Fruit fly (Drosophila melanogaster): Measurements from ENCODE around the gene ash1.

dm6 chr3L:19564905-19565700 lies 33.5 kb downstream of the ash1 start:
- TF ChIP-seq CG11902 (GFP tag; optimal IDR thresholded peaks at IDR 0.05) (no peak), salr (GFP tag; optimal IDR thresholded peaks at IDR 0.05) (no peak), ss (GFP tag; optimal IDR thresholded peaks at IDR 0.05) (no peak), CG9139 (GFP tag; optimal IDR thresholded peaks at IDR 0.05) (no peak), CG8119 (GFP tag; IDR thresholded peaks at IDR 0.05) (no peak), CG6792 (GFP tag; optimal IDR thresholded peaks at IDR 0.05) (no peak), Gug (GFP tag; IDR thresholded peaks at IDR 0.05) (no peak), Eip93F (GFP tag; optimal IDR thresholded peaks at IDR 0.05) (no peak), CG15336 (GFP tag; IDR thresholded peaks at IDR 0.05) (no peak), vri (GFP tag; optimal IDR thresholded peaks at IDR 0.05) (no peak), CG32006 (GFP tag; optimal IDR thresholded peaks at IDR 0.05) (no peak), CG8632 (GFP tag; optimal IDR thresholded peaks at IDR 0.05) (no peak), CG6163 (GFP tag; IDR thresholded peaks at IDR 0.05) (no peak)
